Worm (Caenorhabditis elegans) whole organism, L4 larva: ENCODE results near the gene pup-2.

Experiments used
- F10B5.3 ChIP-seq: sonication (generic microtip); optimal IDR thresholded peaks from 2 replicates; lab custom pipeline; 2016; ENCODE audit warnings: mild to moderate bottlenecking, missing genetic modification characterization, missing compliant biosample characterization
- F26F4.8 ChIP-seq: fragments of 200-800 bp; sonication (Bioruptor generic); conservative IDR thresholded peaks from 2 replicates; pipeline ENCODE4 v1.3.6; 2022; ENCODE audit warnings: missing genetic modification characterization, missing compliant biosample characterization
- F44E2.7 ChIP-seq: fragments of 200-800 bp; sonication (Bioruptor generic); IDR thresholded peaks from 2 replicates; pipeline ENCODE4 v2.1.2; 2022; ENCODE audit warnings: missing genetic modification characterization, missing compliant biosample characterization
- F49E8.2 ChIP-seq: sonication (generic microtip); optimal IDR thresholded peaks from 2 replicates; lab custom pipeline; 2016; ENCODE audit warnings: missing compliant biosample characterization, mild to moderate bottlenecking, missing genetic modification characterization, borderline replicate concordance
- T26A8.4 ChIP-seq: fragments of 200-800 bp; sonication (Bioruptor generic); IDR thresholded peaks from 2 replicates; pipeline ENCODE4 v1.3.6; 2022; ENCODE audit warnings: missing genetic modification characterization, missing compliant biosample characterization
- Y105C5A.15 ChIP-seq: fragments of 200-800 bp; sonication (Bioruptor generic); IDR thresholded peaks from 2 replicates; pipeline ENCODE4 v1.3.6; 2022; ENCODE audit warnings: missing genetic modification characterization, missing compliant biosample characterization
- Y75B8A.6 ChIP-seq: fragments of 200-800 bp; sonication (Bioruptor generic); IDR thresholded peaks from 2 replicates; pipeline ENCODE4 v1.3.6; 2022; ENCODE audit warnings: missing genetic modification reagents, missing genetic modification characterization, missing compliant biosample characterization
- ZK337.2 ChIP-seq: fragments of 200-800 bp; sonication (Bioruptor generic); IDR thresholded peaks from 2 replicates; pipeline ENCODE4 v1.3.6; 2022; ENCODE audit warnings: missing genetic modification reagents, missing genetic modification characterization, missing compliant biosample characterization
- ama-1 ChIP-seq: fragments of 150-350 bp; optimal IDR thresholded peaks from 2 replicates; lab custom pipeline; 2014; ENCODE audit warnings: inconsistent platforms, mixed read lengths
- arid-1 ChIP-seq: fragments of 200-800 bp; sonication (Bioruptor generic); conservative IDR thresholded peaks from 2 replicates; pipeline ENCODE4 v1.3.6; 2022; ENCODE audit warnings: missing genetic modification reagents, missing genetic modification characterization, missing compliant biosample characterization
- daf-12 ChIP-seq: fragments of 150-350 bp; optimal IDR thresholded peaks from 2 replicates; lab custom pipeline; 2014; ENCODE audit warnings: missing biosample characterization, missing genetic modification reagents, missing genetic modification characterization
- daf-16 ChIP-seq, 3 experiments: sonication (generic microtip); optimal IDR thresholded peaks; 2 replicates each; lab custom pipeline; 2016 to 2017; ENCODE audit warnings: missing genetic modification characterization in 3 of 3, missing genetic modification reagents in 3 of 3, mild to moderate bottlenecking in 2 of 3, missing compliant biosample characterization in 2 of 3, missing biosample characterization in 1 of 3, moderate library complexity in 1 of 3
- dmd-6 ChIP-seq: fragments of 200-800 bp; sonication (Bioruptor generic); IDR thresholded peaks from 2 replicates; pipeline ENCODE4 v1.3.6; 2022; ENCODE audit warnings: missing genetic modification reagents, missing genetic modification characterization, missing compliant biosample characterization
- dmd-9 ChIP-seq: fragments of 200-800 bp; sonication (Bioruptor generic); IDR thresholded peaks from 2 replicates; pipeline ENCODE4 v1.3.6; 2022; ENCODE audit warnings: missing genetic modification reagents, missing genetic modification characterization, missing compliant biosample characterization
- dpl-1 ChIP-seq: fragments of 150-350 bp; optimal IDR thresholded peaks from 2 replicates; lab custom pipeline; 2014; ENCODE audit warnings: missing biosample characterization, missing genetic modification reagents, missing genetic modification characterization
- duxl-1 ChIP-seq: sonication (generic microtip); optimal IDR thresholded peaks from 2 replicates; lab custom pipeline; 2016; ENCODE audit warnings: mild to moderate bottlenecking, missing genetic modification characterization, moderate library complexity, missing compliant biosample characterization; ENCODE audit not compliant: poor library complexity
- dve-1 ChIP-seq: sonication (generic microtip); optimal IDR thresholded peaks from 2 replicates; lab custom pipeline; 2017; ENCODE audit warnings: antibody characterized with exemption, mild to moderate bottlenecking, missing genetic modification characterization, missing compliant biosample characterization; ENCODE audit not compliant: insufficient read depth
- egl-43 ChIP-seq: fragments of 200-800 bp; sonication (Bioruptor generic); IDR thresholded peaks from 2 replicates; pipeline ENCODE4 v1.3.6; 2022; ENCODE audit warnings: missing genetic modification reagents, missing genetic modification characterization, missing compliant biosample characterization
- hlh-11 ChIP-seq: fragments of 200-800 bp; sonication (Bioruptor generic); optimal IDR thresholded peaks from 2 replicates; lab custom pipeline; 2018; ENCODE audit warnings: mild to moderate bottlenecking, missing genetic modification characterization, missing compliant biosample characterization
- hlh-30 ChIP-seq: sonication (generic microtip); optimal IDR thresholded peaks from 2 replicates; lab custom pipeline; 2017; ENCODE audit warnings: antibody characterized with exemption, mild to moderate bottlenecking, missing genetic modification characterization, missing compliant biosample characterization; ENCODE audit not compliant: insufficient read depth
- lin-38 ChIP-seq: fragments of 200-800 bp; sonication (Bioruptor generic); IDR thresholded peaks from 2 replicates; pipeline ENCODE4 v1.3.6; 2022; ENCODE audit warnings: missing genetic modification reagents, missing genetic modification characterization, missing compliant biosample characterization
- lsy-2 ChIP-seq, 2 experiments: fragments of 150-350 bp in 1 of 2; sonication (generic microtip) in 1 of 2; optimal IDR thresholded peaks; 2 replicates each; lab custom pipeline; 2014 to 2017; ENCODE audit warnings: missing biosample characterization in 2 of 2, missing genetic modification characterization in 2 of 2
- madf-9 ChIP-seq: fragments of 200-800 bp; sonication (Bioruptor generic); conservative IDR thresholded peaks from 2 replicates; pipeline ENCODE4 v1.3.6; 2022; ENCODE audit warnings: missing genetic modification reagents, missing genetic modification characterization, missing compliant biosample characterization
- mdl-1 ChIP-seq, 2 experiments: fragments of 150-350 bp in 1 of 2; sonication (generic microtip) in 1 of 2; optimal IDR thresholded peaks; 2 replicates each; lab custom pipeline; 2014 to 2017; ENCODE audit warnings: missing biosample characterization in 2 of 2, missing genetic modification characterization in 2 of 2
- mes-2 ChIP-seq: sonication (generic microtip); optimal IDR thresholded peaks from 2 replicates; lab custom pipeline; 2016; ENCODE audit warnings: missing genotype, mild to moderate bottlenecking, missing genetic modification characterization, missing compliant biosample characterization; ENCODE audit not compliant: poor library complexity, severe bottlenecking
- nhr-102 ChIP-seq: sonication (generic microtip); optimal IDR thresholded peaks from 2 replicates; lab custom pipeline; 2016; ENCODE audit warnings: mild to moderate bottlenecking, missing genetic modification characterization, moderate library complexity, missing compliant biosample characterization
- nhr-11 ChIP-seq: fragments of 150-350 bp; optimal IDR thresholded peaks from 2 replicates; lab custom pipeline; 2014; ENCODE audit warnings: missing biosample characterization, missing genetic modification characterization
- nhr-237 ChIP-seq: sonication (generic microtip); optimal IDR thresholded peaks from 2 replicates; lab custom pipeline; 2017; ENCODE audit warnings: missing biosample characterization, missing genetic modification characterization
- nhr-28 ChIP-seq: fragments of 150-350 bp; optimal IDR thresholded peaks from 2 replicates; lab custom pipeline; 2014; ENCODE audit warnings: missing biosample characterization, missing genetic modification characterization
- nhr-6 ChIP-seq: fragments of 150-350 bp; optimal IDR thresholded peaks from 2 replicates; lab custom pipeline; 2014; ENCODE audit warnings: missing biosample characterization, missing genetic modification characterization
- nhr-76 ChIP-seq: fragments of 150-350 bp; optimal IDR thresholded peaks from 2 replicates; lab custom pipeline; 2014; ENCODE audit warnings: missing biosample characterization, missing genetic modification characterization
- nhr-77 ChIP-seq: fragments of 150-350 bp; optimal IDR thresholded peaks from 2 replicates; lab custom pipeline; 2014; ENCODE audit warnings: missing biosample characterization, missing genetic modification characterization
- pha-4 ChIP-seq, 2 experiments: fragments of 150-350 bp in 1 of 2; fragments of 200-800 bp in 1 of 2; sonication (Bioruptor generic) in 1 of 2; IDR thresholded peaks in 1 of 2; optimal IDR thresholded peaks in 1 of 2; 2 replicates each; pipeline versions ENCODE4 v1.3.6 to Lab custom; 2014 to 2022; ENCODE audit warnings: missing genetic modification characterization in 2 of 2, missing genetic modification reagents in 2 of 2, missing biosample characterization in 1 of 2, missing compliant biosample characterization in 1 of 2
- rbr-2 ChIP-seq: sonication (generic microtip); optimal IDR thresholded peaks from 2 replicates; lab custom pipeline; 2016; ENCODE audit warnings: missing genotype, missing genetic modification characterization, missing compliant biosample characterization
- spr-3 ChIP-seq: fragments of 200-800 bp; sonication (Bioruptor generic); optimal IDR thresholded peaks from 2 replicates; lab custom pipeline; 2018; ENCODE audit warnings: mild to moderate bottlenecking, missing genetic modification characterization, missing compliant biosample characterization
- unc-39 ChIP-seq: sonication (generic microtip); optimal IDR thresholded peaks from 2 replicates; lab custom pipeline; 2017; ENCODE audit warnings: missing biosample characterization, missing genetic modification characterization
- vab-7 ChIP-seq: fragments of 200-800 bp; sonication (Bioruptor generic); IDR thresholded peaks from 2 replicates; pipeline ENCODE4 v1.3.6; 2022; ENCODE audit warnings: missing genetic modification reagents, missing genetic modification characterization, missing compliant biosample characterization
- zag-1 ChIP-seq: fragments of 150-350 bp; optimal IDR thresholded peaks from 2 replicates; lab custom pipeline; 2014; ENCODE audit warnings: missing biosample characterization, missing genetic modification characterization
- zip-11 ChIP-seq: fragments of 200-800 bp; sonication (Bioruptor generic); IDR thresholded peaks from 2 replicates; pipeline ENCODE4 v1.3.6; 2022; ENCODE audit warnings: missing genetic modification characterization, missing compliant biosample characterization

Gene pup-2

DNA sequence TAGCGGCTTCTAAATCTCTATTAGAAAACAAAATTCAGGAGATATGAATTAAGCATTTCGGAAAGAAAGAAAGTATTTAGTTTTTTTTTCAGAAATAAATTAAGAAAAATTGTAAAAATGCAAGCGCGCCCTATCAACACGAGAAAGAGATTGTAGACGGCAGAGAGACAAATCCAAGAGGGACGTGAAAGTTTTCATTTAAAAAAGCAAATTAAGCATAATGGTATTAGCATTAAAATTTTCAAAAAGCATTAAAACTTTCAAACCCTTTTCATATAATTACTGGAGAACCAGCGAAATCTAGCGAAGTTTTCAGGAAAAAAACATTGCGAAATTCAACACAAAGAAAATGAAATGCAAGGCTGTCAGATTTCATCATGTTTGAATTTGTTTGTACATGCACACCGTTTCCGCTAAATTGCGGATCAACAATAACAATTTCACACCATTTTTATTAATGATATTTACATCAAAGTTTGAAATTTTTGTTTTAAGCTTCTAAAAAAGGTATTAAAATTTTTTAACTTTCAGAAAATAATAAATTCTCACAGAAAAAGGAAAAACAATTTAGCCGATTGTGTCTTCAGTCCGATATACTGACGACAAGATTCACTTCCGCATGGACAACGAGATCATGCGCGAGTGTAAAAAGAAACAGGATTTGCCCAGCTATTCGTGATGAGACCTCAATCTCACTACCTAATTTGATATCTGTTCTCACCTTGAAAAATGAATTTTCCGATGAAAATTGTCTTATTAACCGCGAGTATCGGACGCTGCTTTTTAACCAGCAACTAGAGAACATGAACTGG, 22.7 kb upstream of the pup-2 start, which contains the start of gene gars-1:
Gene gars-1, minus strand, starts transcription at position 808 of the 812 bp plus-strand sequence.
- TF ChIP-seq T26A8.4 (no peak), zip-11 (GFP tag; lab: Robert Waterston, UW) (no peak), Y105C5A.15 (GFP tag; lab: Robert Waterston, UW) (no peak), dpl-1 (GFP tag; lab: Kevin White, UChicago) (peak; percentile 11), madf-9 (GFP tag; lab: Robert Waterston, UW) (no peak), zag-1 (tag; lab: Kevin White, UChicago) (no peak), dmd-9 (no peak), mes-2 (tag; lab: Kevin White, UChicago) (peak; percentile 8), daf-12 (no peak), F26F4.8 (GFP tag; lab: Robert Waterston, UW) (no peak), daf-16 (GFP tag; optimal IDR thresholded peaks at IDR 0.05; lab: Kevin White, UChicago) (no peak), daf-16 (tag; optimal IDR thresholded peaks at IDR 0.05; lab: Kevin White, UChicago) (peak; percentile 14), pha-4 (GFP tag; IDR thresholded peaks at IDR 0.05; lab: Robert Waterston, UW) (no peak), pha-4 (tag; optimal IDR thresholded peaks at IDR 0.05; lab: Kevin White, UChicago) (no peak), lsy-2 (tag; optimal IDR thresholded peaks at IDR 0.05; lab: Kevin White, UChicago) (peak in 1 of 2 experiments; percentile 2), nhr-6 (tag; lab: Kevin White, UChicago) (peak; percentile 17), lin-38 (0 out of 2 replicates have a peak, but pooled peaks have one; percentile 12), nhr-77 (tag; lab: Kevin White, UChicago) (peak; percentile 9)
- TF ChIP-seq, all 104 proteins: peak for 7

ce11 chrIII:5165211-5165610, 20.5 kb upstream of the pup-2 start, which contains the start of gene T10F2.2:
Gene T10F2.2 (minus strand): TSS chrIII:5165311.
- TF ChIP-seq egl-43 (GFP tag; lab: Robert Waterston, UW): no peak
- no peak for TF ChIP-seq nhr-11 (tag; lab: Kevin White, UChicago)
- TF ChIP-seq rbr-2 (tag; lab: Kevin White, UChicago): no peak
- TF ChIP-seq nhr-76 (tag; lab: Kevin White, UChicago): no peak
- no peak for TF ChIP-seq dve-1 (tag; lab: Kevin White, UChicago)
- no peak for TF ChIP-seq arid-1 (GFP tag; lab: Robert Waterston, UW)
- no peak for TF ChIP-seq nhr-102 (tag; lab: Kevin White, UChicago)
- TF ChIP-seq unc-39: no peak
- no peak for TF ChIP-seq hlh-11
- TF ChIP-seq ZK337.2 (GFP tag; lab: Robert Waterston, UW): no peak
- no peak for TF ChIP-seq ama-1 (lab: Kevin White, UChicago)
- no peak for TF ChIP-seq F44E2.7 (GFP tag; lab: Robert Waterston, UW)
- TF ChIP-seq duxl-1 (tag; lab: Kevin White, UChicago): no peak
- no peak for TF ChIP-seq Y75B8A.6 (GFP tag; lab: Robert Waterston, UW)
- TF ChIP-seq nhr-237 (tag; lab: Kevin White, UChicago): no peak
- no peak for TF ChIP-seq F10B5.3
- no peak for TF ChIP-seq dmd-6 (GFP tag; lab: Robert Waterston, UW)
- TF ChIP-seq dmd-9: no peak
- TF ChIP-seq nhr-6 (tag; lab: Kevin White, UChicago): no peak
- TF ChIP-seq nhr-28 (tag; lab: Kevin White, UChicago): no peak

DNA sequence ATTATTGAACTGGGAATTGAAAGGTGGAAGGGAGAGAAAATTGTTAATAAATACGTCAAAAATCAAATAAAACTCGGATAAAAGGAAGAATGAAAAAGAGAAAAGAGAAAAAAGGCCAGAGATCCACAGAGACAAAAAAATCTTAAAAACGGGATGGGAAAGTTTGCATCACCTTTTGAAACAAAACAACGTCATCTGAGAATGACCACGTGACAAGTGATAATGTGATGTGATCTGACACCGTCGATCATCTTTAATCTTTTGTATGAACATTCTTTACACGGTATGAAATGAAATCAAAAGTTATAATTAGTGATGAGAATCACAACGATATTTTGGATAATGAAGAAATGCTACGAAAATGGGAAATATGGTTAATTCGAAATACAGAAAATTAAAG, 20.0 kb upstream of the pup-2 start:
- TF ChIP-seq hlh-11 (peak; percentile 19), hlh-30 (peak; percentile 60), vab-7 (GFP tag; lab: Robert Waterston, UW) (no peak), madf-9 (GFP tag; lab: Robert Waterston, UW) (no peak), spr-3 (GFP tag; lab: Kevin White, UChicago) (no peak), mdl-1 (tag; optimal IDR thresholded peaks at IDR 0.05; lab: Kevin White, UChicago) (peak in 1 of 2 experiments; percentile 4), nhr-28 (tag; lab: Kevin White, UChicago) (peak; percentile 29), nhr-77 (tag; lab: Kevin White, UChicago) (peak; percentile 16), F49E8.2 (tag; lab: Kevin White, UChicago) (no peak)
